Fruit fly (Drosophila melanogaster): ENCODE data around the gene CG6204.

CG6204 gene

dm6 chr3R:24161173-24161811, 32.3 kb upstream of the CG6204 start, which contains the start of the genes Myo95E and TBC1d7 (continued):
- TF ChIP-seq HHEX (GFP tag; optimal IDR thresholded peaks at IDR 0.05), result peak; percentile 75
- peak; percentile 62 for TF ChIP-seq inv (GFP tag; IDR thresholded peaks at IDR 0.05; ENCODE audit: partially characterized antibody)
- peak; percentile 98 for TF ChIP-seq Ptx1 (GFP tag; IDR thresholded peaks at IDR 0.05)
- TF ChIP-seq CG2889 (GFP tag; IDR thresholded peaks at IDR 0.05), result peak; percentile 82
- TF ChIP-seq CG10366 (GFP tag; IDR thresholded peaks at IDR 0.05), result peak; percentile 89
- peak; percentile 72 for TF ChIP-seq gt (GFP tag; IDR thresholded peaks at IDR 0.05)
- TF ChIP-seq CG15073 (GFP tag; optimal IDR thresholded peaks at IDR 0.05), result peak; percentile 28
- peak; percentile 81 for TF ChIP-seq CG11560 (tag; IDR thresholded peaks at IDR 0.05)
- TF ChIP-seq CG11398 (GFP tag; optimal IDR thresholded peaks at IDR 0.05), result no peak
- TF ChIP-seq CG13296 (GFP tag; optimal IDR thresholded peaks at IDR 0.05), result peak; percentile 81
- TF ChIP-seq Gsc (GFP tag; IDR thresholded peaks at IDR 0.05), result peak; percentile 69; the same call in 1 of the 2 replicates
- TF ChIP-seq sisA (GFP tag; IDR thresholded peaks at IDR 0.05), result peak; percentile 90
- TF ChIP-seq eyg (GFP tag; optimal IDR thresholded peaks at IDR 0.05), result no peak
- peak; percentile 72 for TF ChIP-seq CG11696 (GFP tag; IDR thresholded peaks at IDR 0.05)
- TF ChIP-seq CG13775 (GFP tag; optimal IDR thresholded peaks at IDR 0.05), result peak; percentile 88
- TF ChIP-seq Fer3 (tag; optimal IDR thresholded peaks at IDR 0.05), result peak; percentile 86
- no peak for TF ChIP-seq CG10431 (GFP tag; optimal IDR thresholded peaks at IDR 0.05)
- TF ChIP-seq NC2α (GFP tag; optimal IDR thresholded peaks at IDR 0.05), result no peak
- peak; percentile 82 for TF ChIP-seq CG4820 (GFP tag; optimal IDR thresholded peaks at IDR 0.05)
- peak; percentile 50 for TF ChIP-seq ems (GFP tag; optimal IDR thresholded peaks at IDR 0.05)
- TF ChIP-seq CG11456 (GFP tag; IDR thresholded peaks at IDR 0.05), result peak; percentile 87
- peak; percentile 90 for TF ChIP-seq PHDP (tag; optimal IDR thresholded peaks at IDR 0.05)
- TF ChIP-seq D19B (GFP tag; optimal IDR thresholded peaks at IDR 0.05), result peak; percentile 98
- TF ChIP-seq CG7357 (GFP tag; IDR thresholded peaks at IDR 0.05), result peak; percentile 89
- peak; percentile 59 for TF ChIP-seq amos (GFP tag; IDR thresholded peaks at IDR 0.05; ENCODE audit: partially characterized antibody)
- TF ChIP-seq salm (tag; optimal IDR thresholded peaks at IDR 0.05), result peak; percentile 74
- peak; percentile 77 for TF ChIP-seq CG7987 (GFP tag; optimal IDR thresholded peaks at IDR 0.05)
- no peak for TF ChIP-seq gcm2 (GFP tag; optimal IDR thresholded peaks at IDR 0.05)
- peak; percentile 35 for TF ChIP-seq fd102C (GFP tag; optimal IDR thresholded peaks at IDR 0.05)
- no peak for TF ChIP-seq CG4282 (GFP tag; optimal IDR thresholded peaks at IDR 0.05)
- no peak for TF ChIP-seq jing (GFP tag; optimal IDR thresholded peaks at IDR 0.05)
- peak; percentile 72 for TF ChIP-seq ewg (GFP tag; optimal IDR thresholded peaks at IDR 0.05)
- TF ChIP-seq Six4 (GFP tag; optimal IDR thresholded peaks at IDR 0.05), result peak; percentile 76
- peak; percentile 90 for TF ChIP-seq ci (GFP tag; IDR thresholded peaks at IDR 0.05)
- peak; percentile 66 for TF ChIP-seq CG4360 (GFP tag; IDR thresholded peaks at IDR 0.05)
- peak; percentile 95 for TF ChIP-seq danr (GFP tag; IDR thresholded peaks at IDR 0.05)
- peak; percentile 78 for TF ChIP-seq CG8765 (GFP tag; IDR thresholded peaks at IDR 0.05)
- TF ChIP-seq pfk (GFP tag; optimal IDR thresholded peaks at IDR 0.05), result no peak
- peak; percentile 99 for TF ChIP-seq D19A (tag; optimal IDR thresholded peaks at IDR 0.05)
- no peak for TF ChIP-seq Bdp1 (GFP tag; optimal IDR thresholded peaks at IDR 0.05)
- peak; percentile 75 for TF ChIP-seq ase (GFP tag; IDR thresholded peaks at IDR 0.05)
- TF ChIP-seq sd (tag; optimal IDR thresholded peaks at IDR 0.05), result no peak
- TF ChIP-seq E2f2 (GFP tag; IDR thresholded peaks at IDR 0.05), result peak; percentile 71
- TF ChIP-seq CG6813 (GFP tag; optimal IDR thresholded peaks at IDR 0.05), result peak; percentile 65
- peak; percentile 92 for TF ChIP-seq CG17361 (GFP tag; IDR thresholded peaks at IDR 0.05)
- TF ChIP-seq Hr51 (GFP tag; optimal IDR thresholded peaks at IDR 0.05), result peak; percentile 33 to 91
- TF ChIP-seq vnd (GFP tag; IDR thresholded peaks at IDR 0.05; ENCODE audit: partially characterized antibody), result peak; percentile 59; the same call in 1 of the 3 replicates
- no peak for TF ChIP-seq hkb (optimal IDR thresholded peaks at IDR 0.05)
- peak; percentile 92 for TF ChIP-seq hkb (GFP tag; IDR thresholded peaks at IDR 0.05)
- no peak for TF ChIP-seq fd64A (GFP tag; optimal IDR thresholded peaks at IDR 0.05)
- TF ChIP-seq CG4424 (GFP tag; optimal IDR thresholded peaks at IDR 0.05), result peak; percentile 85
